Fruit fly (Drosophila melanogaster) whole organism, pupa: ENCODE measurements around the gene CG43231.

Source experiments
- CG10348 ChIP-seq: fragments of 200-800 bp; sonication (Bioruptor generic); IDR thresholded peaks from 2 replicates; pipeline ENCODE4 v1.3.6; 2022; ENCODE audit warnings: missing biosample characterization, missing genetic modification characterization
- CG13204 ChIP-seq: fragments of 200-800 bp; sonication (Bioruptor generic); optimal IDR thresholded peaks from 2 replicates; lab custom pipeline; 2018; ENCODE audit warnings: missing biosample characterization, mild to moderate bottlenecking, missing genetic modification characterization, moderate library complexity
- CG17806 ChIP-seq: fragments of 200-800 bp; sonication (Bioruptor generic); optimal IDR thresholded peaks from 2 replicates; lab custom pipeline; 2018; ENCODE audit warnings: missing biosample characterization, mild to moderate bottlenecking, missing genetic modification characterization, moderate library complexity
- CG32121 ChIP-seq: fragments of 200-800 bp; sonication (Bioruptor generic); IDR thresholded peaks from 2 replicates; pipeline ENCODE4 v1.3.6; 2022; ENCODE audit warnings: missing biosample characterization, missing genetic modification characterization
- CG4496 ChIP-seq: fragments of 200-800 bp; sonication (Bioruptor generic); IDR thresholded peaks from 3 replicates; pipeline ENCODE4 v1.3.6; 2022; ENCODE audit warnings: missing biosample characterization, missing genetic modification characterization
- CG8159 ChIP-seq: fragments of 200-800 bp; sonication (Bioruptor generic); optimal IDR thresholded peaks from 3 replicates; lab custom pipeline; 2018; ENCODE audit warnings: missing biosample characterization, mild to moderate bottlenecking, missing genetic modification characterization, moderate library complexity
- CG8301 ChIP-seq: fragments of 200-800 bp; sonication (Bioruptor generic); optimal IDR thresholded peaks from 2 replicates; lab custom pipeline; 2018; ENCODE audit warnings: missing biosample characterization, mild to moderate bottlenecking, missing genetic modification characterization
- D1 ChIP-seq: fragments of 200-800 bp; sonication (Bioruptor generic); optimal IDR thresholded peaks from 2 replicates; lab custom pipeline; 2018; ENCODE audit warnings: missing biosample characterization, mild to moderate bottlenecking, missing genetic modification characterization, moderate library complexity
- EcR ChIP-seq: fragments of 200-800 bp; sonication (Bioruptor generic); optimal IDR thresholded peaks from 3 replicates; lab custom pipeline; 2019; ENCODE audit warnings: missing biosample characterization, missing genetic modification characterization, mild to moderate bottlenecking, moderate library complexity, missing genetic modification reagents
- Pif1A ChIP-seq: fragments of 200-800 bp; sonication (Bioruptor generic); optimal IDR thresholded peaks from 3 replicates; lab custom pipeline; 2016; ENCODE audit warnings: missing biosample characterization, missing genetic modification characterization
- gl ChIP-seq: fragments of 200-800 bp; sonication (Bioruptor generic); optimal IDR thresholded peaks from 2 replicates; lab custom pipeline; 2018; ENCODE audit warnings: missing biosample characterization, mild to moderate bottlenecking, missing genetic modification characterization
- rn ChIP-seq: fragments of 200-800 bp; sonication (Bioruptor generic); IDR thresholded peaks from 2 replicates; pipeline ENCODE4 v1.3.6; 2022; ENCODE audit warnings: missing biosample characterization, missing genetic modification characterization

DNA sequence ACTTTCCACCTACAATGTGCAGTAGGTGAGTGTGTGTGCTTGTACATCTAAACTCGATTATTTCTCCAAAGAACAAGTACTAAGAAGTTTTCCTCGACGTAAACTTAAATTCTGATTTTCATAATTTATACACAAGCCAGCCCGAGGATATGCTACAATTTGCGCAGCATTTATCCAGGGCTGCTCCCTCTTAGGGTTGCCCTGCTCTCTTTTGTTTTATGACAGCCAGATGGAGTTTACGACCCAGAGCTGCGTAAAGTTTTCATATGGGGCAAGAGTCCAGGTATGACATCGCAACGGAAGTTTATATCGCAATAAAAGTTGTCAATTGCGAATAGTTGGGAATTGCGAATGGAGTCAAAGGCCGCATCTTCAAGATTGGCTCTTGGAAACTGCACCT lies 30.1 kb downstream of the CG43231 start:
- TF ChIP-seq CG13204 (GFP tag; lab: Kevin White, UChicago), result no peak
- TF ChIP-seq EcR, result no peak
- no peak for TF ChIP-seq CG4496 (GFP tag; lab: Robert Waterston, UW)
- TF ChIP-seq rn, result no peak
- TF ChIP-seq CG8301, result no peak
- TF ChIP-seq CG17806 (tag; lab: Kevin White, UChicago), result no peak
- no peak for TF ChIP-seq CG10348 (GFP tag; lab: Robert Waterston, UW)
- no peak for TF ChIP-seq CG32121 (GFP tag; lab: Robert Waterston, UW)
- no peak for TF ChIP-seq D1 (tag; lab: Kevin White, UChicago)
- no peak for TF ChIP-seq CG8159
- no peak for TF ChIP-seq gl (tag; lab: Kevin White, UChicago)
- no peak for TF ChIP-seq Pif1A (GFP tag; lab: Kevin White, UChicago)
